Worm (Caenorhabditis elegans) whole organism, late embryonic: ENCODE data around the gene trx-1.

Experiments used
- C08G9.2 ChIP-seq: sonication (generic microtip); optimal IDR thresholded peaks from 2 replicates; lab custom pipeline; 2016; ENCODE audit warnings: mild to moderate bottlenecking, missing genetic modification characterization, moderate library complexity, missing compliant biosample characterization
- ceh-45 ChIP-seq: fragments of 200-800 bp; sonication (Bioruptor generic); IDR thresholded peaks from 2 replicates; pipeline ENCODE4 v1.3.6; 2022; ENCODE audit warnings: missing genetic modification reagents, missing genetic modification characterization, missing compliant biosample characterization
- nfya-1 ChIP-seq: sonication (generic microtip); optimal IDR thresholded peaks from 2 replicates; lab custom pipeline; 2017; ENCODE audit warnings: missing genetic modification characterization, mild to moderate bottlenecking, missing compliant biosample characterization, antibody characterized with exemption, moderate library complexity
- pqm-1 ChIP-seq: sonication (generic microtip); optimal IDR thresholded peaks from 2 replicates; lab custom pipeline; 2016; ENCODE audit warnings: missing genetic modification characterization, missing compliant biosample characterization

DNA sequence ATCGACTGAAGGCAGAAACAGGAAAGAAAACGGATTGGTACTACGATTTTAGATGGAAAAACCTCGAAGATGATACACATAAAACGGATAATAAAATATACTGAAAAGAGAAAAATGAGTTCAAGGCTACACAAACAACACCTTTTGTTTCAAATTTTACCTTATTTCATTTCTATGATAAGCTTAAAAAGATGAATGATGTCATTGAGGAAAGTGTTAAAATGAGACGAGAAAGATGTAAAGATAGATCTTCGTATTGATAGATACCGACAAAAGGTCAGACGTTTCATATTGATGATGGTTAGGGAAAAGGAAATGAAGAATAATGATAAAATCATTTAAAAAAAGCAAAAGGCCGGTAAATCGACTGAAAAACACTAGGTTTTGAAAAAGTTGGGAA is 36.2 kb upstream of the trx-1 start:
- TF ChIP-seq C08G9.2 (tag; lab: Kevin White, UChicago) (no peak), pqm-1 (no peak), nfya-1 (tag; lab: Kevin White, UChicago) (no peak), ceh-45 (GFP tag; lab: Robert Waterston, UW) (no peak)
